Worm (Caenorhabditis elegans): ENCODE measurements around the gene ccm-2.
A peak's percentile ranks its signal among the peaks of the same experiment; 100 is the strongest.

ccm-2 gene

DNA sequence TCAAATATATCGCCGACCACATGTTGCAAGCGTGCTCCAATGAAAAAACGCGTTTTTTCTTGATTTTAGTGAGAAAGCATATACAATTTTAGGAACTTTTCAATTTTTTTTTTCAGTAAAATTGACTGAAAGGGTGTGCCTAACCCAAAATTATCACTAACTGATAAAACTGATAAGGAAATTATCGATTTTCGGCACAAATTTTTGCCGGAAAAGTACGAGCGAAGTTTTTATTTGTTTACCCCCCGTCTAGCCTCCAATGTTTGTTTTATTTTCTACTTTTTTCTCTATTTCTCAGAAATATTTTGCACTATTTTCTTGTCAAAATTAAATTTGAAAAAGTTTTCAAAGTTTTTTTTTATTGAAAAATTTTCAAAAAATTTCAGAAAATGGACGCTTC, at the start of gene ccm-2:
Gene ccm-2 (plus strand): TSS at position 387 of the 400 bp plus-strand sequence.
- no peak for TF ChIP-seq ztf-22 (GFP tag; optimal IDR thresholded peaks at IDR 0.05)
- no peak for TF ChIP-seq egl-18 (GFP tag; IDR thresholded peaks at IDR 0.05)
- no peak for TF ChIP-seq madf-8 (GFP tag; conservative IDR thresholded peaks at IDR 0.05)
- TF ChIP-seq nhr-80 (tag; optimal IDR thresholded peaks at IDR 0.05): peak; percentile 28
- no peak for TF ChIP-seq ztf-25 (GFP tag; IDR thresholded peaks at IDR 0.05)

DNA sequence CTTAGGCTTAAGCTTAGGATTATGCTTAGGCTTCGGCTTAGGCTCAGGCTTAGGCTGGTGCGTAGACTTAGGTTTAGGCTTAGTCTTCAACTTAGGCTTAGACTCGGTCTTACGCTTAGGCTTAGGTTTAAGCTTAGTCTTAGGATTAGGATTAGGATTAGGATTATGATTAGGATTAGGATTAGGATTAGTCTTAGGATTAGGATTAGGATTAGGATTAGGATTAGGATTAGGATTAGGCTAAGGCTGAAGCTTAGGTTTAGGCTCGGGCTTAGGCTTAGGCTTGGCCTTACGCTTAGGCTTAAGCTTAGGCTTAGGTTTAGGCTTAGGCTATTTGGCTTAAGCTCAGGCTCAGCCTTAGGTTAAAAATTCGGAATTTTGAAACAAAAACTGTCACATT, 49.3 kb upstream of the ccm-2 start:
- TF ChIP-seq lin-35 (GFP tag; optimal IDR thresholded peaks at IDR 0.05): no peak

DNA sequence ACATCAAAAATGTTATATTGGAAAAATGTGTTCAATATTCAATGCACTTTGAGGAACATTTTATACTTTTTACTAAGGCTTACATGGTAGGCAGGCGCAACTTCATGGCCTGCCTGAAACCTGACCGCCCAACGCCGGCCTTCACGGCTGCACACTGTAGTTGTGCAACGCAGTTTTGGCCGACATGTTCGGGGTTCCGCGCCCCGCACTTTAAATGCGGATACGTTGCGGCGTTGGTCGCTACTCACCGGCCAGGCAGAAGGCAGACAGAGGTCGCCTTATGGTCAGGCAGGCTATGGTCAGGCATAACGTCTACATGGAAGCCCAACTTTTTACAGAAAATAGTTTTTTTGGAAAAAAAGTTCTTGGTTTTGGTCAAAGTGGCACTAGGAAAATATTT, 43.8 kb upstream of the ccm-2 start:
- TF ChIP-seq ztf-25 (GFP tag; IDR thresholded peaks at IDR 0.05): 0 out of 2 replicates have a peak, but pooled peaks have one; percentile 11
- TF ChIP-seq nhr-27 (tag; optimal IDR thresholded peaks at IDR 0.05): no peak

ce11 chrIV:1791775-1792174, 42.7 kb upstream of the ccm-2 start:
- no peak for TF ChIP-seq die-1 (tag; optimal IDR thresholded peaks at IDR 0.05)
- TF ChIP-seq Y56A3A.18 (GFP tag; IDR thresholded peaks at IDR 0.05): no peak
- no peak for TF ChIP-seq nhr-90 (tag; optimal IDR thresholded peaks at IDR 0.05)
- TF ChIP-seq tbp1 (GFP tag; optimal IDR thresholded peaks at IDR 0.05): no peak
- no peak for TF ChIP-seq ceh-91 (GFP tag; IDR thresholded peaks at IDR 0.05)
- TF ChIP-seq zim-3 (tag; optimal IDR thresholded peaks at IDR 0.05): no peak
- no peak for TF ChIP-seq ztf-18 (tag; optimal IDR thresholded peaks at IDR 0.05)
- TF ChIP-seq ztf-28 (GFP tag; IDR thresholded peaks at IDR 0.05): no peak

DNA sequence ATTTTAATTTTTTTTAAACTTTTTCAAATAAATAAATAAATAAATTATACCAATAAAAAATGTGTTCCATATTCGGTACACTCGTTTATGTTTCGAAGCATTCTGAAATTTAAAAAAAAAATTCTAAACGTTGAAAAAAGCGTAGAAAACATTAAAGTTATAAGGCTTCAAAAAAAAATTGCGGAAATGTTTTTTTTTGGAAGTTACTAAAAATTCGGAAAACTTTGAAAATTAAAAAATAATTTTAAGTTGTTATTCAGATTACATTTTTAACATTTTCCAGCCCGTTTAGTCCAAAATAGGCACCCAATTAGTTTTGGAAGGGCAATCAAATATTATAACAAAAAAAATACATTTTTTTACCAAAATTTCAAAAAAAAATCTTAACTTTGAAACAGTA, 30.5 kb upstream of the ccm-2 start, which contains the start of gene Y38C1BA.1:
Gene Y38C1BA.1 (minus strand): TSS at position 101 of the 400 bp plus-strand sequence.
- TF ChIP-seq ceh-58 (GFP tag; IDR thresholded peaks at IDR 0.05): no peak
- TF ChIP-seq aptf-2 (GFP tag; conservative IDR thresholded peaks at IDR 0.05): no peak
- TF ChIP-seq madf-8 (GFP tag; conservative IDR thresholded peaks at IDR 0.05): no peak
- TF ChIP-seq F22D6.2 (tag; optimal IDR thresholded peaks at IDR 0.05): no peak
- no peak for TF ChIP-seq rcor-1 (GFP tag; IDR thresholded peaks at IDR 0.05)
- TF ChIP-seq tlf-1 (GFP tag; optimal IDR thresholded peaks at IDR 0.05): no peak
- TF ChIP-seq unc-62 (GFP tag; optimal IDR thresholded peaks at IDR 0.05): no peak
- TF ChIP-seq hrde-1 (tag; optimal IDR thresholded peaks at IDR 0.05; ENCODE audit: borderline replicate concordance): no peak
- no peak for TF ChIP-seq B0019.2 (GFP tag; conservative IDR thresholded peaks at IDR 0.05)
- no peak for TF ChIP-seq mel-28 (tag; optimal IDR thresholded peaks at IDR 0.05; ENCODE audit: borderline replicate concordance)

ce11 chrIV:1804613-1805012, 29.8 kb upstream of the ccm-2 start:
- TF ChIP-seq die-1 (tag; optimal IDR thresholded peaks at IDR 0.05) (no peak), lsy-27 (tag; optimal IDR thresholded peaks at IDR 0.05; ENCODE audit: borderline replicate concordance, insufficient read depth) (no peak), hlh-26 (GFP tag; conservative IDR thresholded peaks at IDR 0.05) (no peak), egl-44 (GFP tag; IDR thresholded peaks at IDR 0.05) (no peak), B0336.3 (GFP tag; IDR thresholded peaks at IDR 0.05) (no peak), attf-3 (GFP tag; conservative IDR thresholded peaks at IDR 0.05) (peak; percentile 84), cebp-2 (GFP tag; IDR thresholded peaks at IDR 0.05) (no peak), hmg-1.2 (GFP tag; IDR thresholded peaks at IDR 0.05) (peak; percentile 95), let-607 (tag; optimal IDR thresholded peaks at IDR 0.05) (no peak), egrh-3 (GFP tag; IDR thresholded peaks at IDR 0.05) (no peak)

Data from whole organism, young adult.